Worm (Caenorhabditis elegans) whole organism, L4 larva: ENCODE data around the gene Y53F4B.9.

Experiments
- F37D6.2 ChIP-seq: sonication (generic microtip); optimal IDR thresholded peaks from 2 replicates; lab custom pipeline; 2016; ENCODE audit warnings: mild to moderate bottlenecking, missing genetic modification characterization, missing compliant biosample characterization
- F44E2.7 ChIP-seq: fragments of 200-800 bp; sonication (Bioruptor generic); IDR thresholded peaks from 2 replicates; pipeline ENCODE4 v2.1.2; 2022; ENCODE audit warnings: missing genetic modification characterization, missing compliant biosample characterization
- T20F7.1 ChIP-seq: fragments of 200-800 bp; sonication (Bioruptor generic); optimal IDR thresholded peaks from 2 replicates; lab custom pipeline; 2018; ENCODE audit warnings: mild to moderate bottlenecking, missing genetic modification characterization, missing compliant biosample characterization
- Y5F2A.4 ChIP-seq: fragments of 200-800 bp; sonication (Bioruptor generic); optimal IDR thresholded peaks from 2 replicates; lab custom pipeline; 2018; ENCODE audit warnings: mild to moderate bottlenecking, missing genetic modification characterization, missing compliant biosample characterization
- Y75B8A.6 ChIP-seq: fragments of 200-800 bp; sonication (Bioruptor generic); IDR thresholded peaks from 2 replicates; pipeline ENCODE4 v1.3.6; 2022; ENCODE audit warnings: missing genetic modification reagents, missing genetic modification characterization, missing compliant biosample characterization
- aha-1 ChIP-seq: fragments of 150-350 bp; peaks from one replicate; lab custom pipeline; 2014; ENCODE audit warnings: missing biosample characterization, missing genetic modification characterization
- aly-2 ChIP-seq: sonication (generic microtip); optimal IDR thresholded peaks from 2 replicates; lab custom pipeline; 2018; ENCODE audit warnings: missing biosample characterization, missing genetic modification characterization
- arid-1 ChIP-seq: fragments of 200-800 bp; sonication (Bioruptor generic); conservative IDR thresholded peaks from 2 replicates; pipeline ENCODE4 v1.3.6; 2022; ENCODE audit warnings: missing genetic modification reagents, missing genetic modification characterization, missing compliant biosample characterization
- ceh-20 ChIP-seq: fragments of 200-800 bp; sonication (Bioruptor generic); IDR thresholded peaks from 2 replicates; pipeline ENCODE4 v1.3.6; 2022; ENCODE audit warnings: missing genetic modification reagents, missing genetic modification characterization, missing compliant biosample characterization
- ceh-28 ChIP-seq: fragments of 150-350 bp; optimal IDR thresholded peaks from 2 replicates; lab custom pipeline; 2014; ENCODE audit warnings: missing biosample characterization, missing genetic modification reagents, missing genetic modification characterization
- ctbp-1 ChIP-seq: fragments of 200-800 bp; sonication (Bioruptor generic); IDR thresholded peaks from 2 replicates; pipeline ENCODE4 v1.3.6; 2022; ENCODE audit warnings: missing genetic modification reagents, missing genetic modification characterization, missing compliant biosample characterization
- daf-16 ChIP-seq, 3 experiments: sonication (generic microtip); optimal IDR thresholded peaks; 2 replicates each; lab custom pipeline; 2016 to 2017; ENCODE audit warnings: missing genetic modification characterization in 3 of 3, missing genetic modification reagents in 3 of 3, mild to moderate bottlenecking in 2 of 3, missing compliant biosample characterization in 2 of 3, missing biosample characterization in 1 of 3, moderate library complexity in 1 of 3
- daf-19 ChIP-seq: fragments of 200-800 bp; sonication (Bioruptor generic); conservative IDR thresholded peaks from 2 replicates; pipeline ENCODE4 v1.3.6; 2022; ENCODE audit warnings: missing genetic modification characterization, missing compliant biosample characterization
- daf-8 ChIP-seq: fragments of 200-800 bp; sonication (Bioruptor generic); IDR thresholded peaks from 2 replicates; pipeline ENCODE4 v1.3.6; 2022; ENCODE audit warnings: missing genetic modification characterization, missing compliant biosample characterization
- dmd-6 ChIP-seq: fragments of 200-800 bp; sonication (Bioruptor generic); IDR thresholded peaks from 2 replicates; pipeline ENCODE4 v1.3.6; 2022; ENCODE audit warnings: missing genetic modification reagents, missing genetic modification characterization, missing compliant biosample characterization
- dpl-1 ChIP-seq: fragments of 150-350 bp; optimal IDR thresholded peaks from 2 replicates; lab custom pipeline; 2014; ENCODE audit warnings: missing biosample characterization, missing genetic modification reagents, missing genetic modification characterization
- dve-1 ChIP-seq: sonication (generic microtip); optimal IDR thresholded peaks from 2 replicates; lab custom pipeline; 2017; ENCODE audit warnings: antibody characterized with exemption, mild to moderate bottlenecking, missing genetic modification characterization, missing compliant biosample characterization; ENCODE audit not compliant: insufficient read depth
- egl-43 ChIP-seq: fragments of 200-800 bp; sonication (Bioruptor generic); IDR thresholded peaks from 2 replicates; pipeline ENCODE4 v1.3.6; 2022; ENCODE audit warnings: missing genetic modification reagents, missing genetic modification characterization, missing compliant biosample characterization
- fkh-10 ChIP-seq: fragments of 150-350 bp; optimal IDR thresholded peaks from 2 replicates; lab custom pipeline; 2014; ENCODE audit warnings: missing biosample characterization, missing genetic modification reagents, missing genetic modification characterization
- hif-1 ChIP-seq, 2 experiments: sonication (generic microtip); optimal IDR thresholded peaks; 2 replicates each; lab custom pipeline; 2016 to 2017; ENCODE audit warnings: missing compliant biosample characterization in 2 of 2, missing genetic modification characterization in 2 of 2, missing genetic modification reagents in 2 of 2, missing genotype in 2 of 2, mild to moderate bottlenecking in 1 of 2
- hlh-11 ChIP-seq: fragments of 200-800 bp; sonication (Bioruptor generic); optimal IDR thresholded peaks from 2 replicates; lab custom pipeline; 2018; ENCODE audit warnings: mild to moderate bottlenecking, missing genetic modification characterization, missing compliant biosample characterization
- hlh-30 ChIP-seq: sonication (generic microtip); optimal IDR thresholded peaks from 2 replicates; lab custom pipeline; 2017; ENCODE audit warnings: antibody characterized with exemption, mild to moderate bottlenecking, missing genetic modification characterization, missing compliant biosample characterization; ENCODE audit not compliant: insufficient read depth
- hmg-1.1 ChIP-seq: fragments of 200-800 bp; sonication (Bioruptor generic); IDR thresholded peaks from 2 replicates; pipeline ENCODE4 v1.3.6; 2022; ENCODE audit warnings: missing genetic modification reagents, missing genetic modification characterization, missing compliant biosample characterization
- lin-38 ChIP-seq: fragments of 200-800 bp; sonication (Bioruptor generic); IDR thresholded peaks from 2 replicates; pipeline ENCODE4 v1.3.6; 2022; ENCODE audit warnings: missing genetic modification reagents, missing genetic modification characterization, missing compliant biosample characterization
- mdl-1 ChIP-seq, 2 experiments: fragments of 150-350 bp in 1 of 2; sonication (generic microtip) in 1 of 2; optimal IDR thresholded peaks; 2 replicates each; lab custom pipeline; 2014 to 2017; ENCODE audit warnings: missing biosample characterization in 2 of 2, missing genetic modification characterization in 2 of 2
- mdt-29 ChIP-seq: fragments of 200-800 bp; sonication (Bioruptor generic); IDR thresholded peaks from 2 replicates; pipeline ENCODE4 v1.3.6; 2022; ENCODE audit warnings: missing genetic modification reagents, missing genetic modification characterization, missing compliant biosample characterization
- mep-1 ChIP-seq: fragments of 150-350 bp; sonication (generic microtip); optimal IDR thresholded peaks from 3 replicates; lab custom pipeline; 2014; ENCODE audit warnings: missing biosample characterization, missing genetic modification characterization
- nhr-102 ChIP-seq: sonication (generic microtip); optimal IDR thresholded peaks from 2 replicates; lab custom pipeline; 2016; ENCODE audit warnings: mild to moderate bottlenecking, missing genetic modification characterization, moderate library complexity, missing compliant biosample characterization
- nhr-25 ChIP-seq: sonication (generic microtip); optimal IDR thresholded peaks from 2 replicates; lab custom pipeline; 2017; ENCODE audit warnings: missing genetic modification characterization, mild to moderate bottlenecking, missing compliant biosample characterization, antibody characterized with exemption, moderate library complexity, borderline replicate concordance; ENCODE audit not compliant: insufficient read depth
- nhr-41 ChIP-seq: fragments of 200-800 bp; sonication (Bioruptor generic); IDR thresholded peaks from 2 replicates; pipeline ENCODE4 v1.3.6; 2022; ENCODE audit warnings: missing genetic modification reagents, missing genetic modification characterization, missing compliant biosample characterization
- nhr-6 ChIP-seq: fragments of 150-350 bp; optimal IDR thresholded peaks from 2 replicates; lab custom pipeline; 2014; ENCODE audit warnings: missing biosample characterization, missing genetic modification characterization
- nhr-77 ChIP-seq: fragments of 150-350 bp; optimal IDR thresholded peaks from 2 replicates; lab custom pipeline; 2014; ENCODE audit warnings: missing biosample characterization, missing genetic modification characterization
- php-3 ChIP-seq: fragments of 200-800 bp; sonication (Bioruptor generic); IDR thresholded peaks from 2 replicates; pipeline ENCODE4 v1.3.6; 2022; ENCODE audit warnings: missing genetic modification reagents, missing genetic modification characterization, missing compliant biosample characterization
- rbr-2 ChIP-seq: sonication (generic microtip); optimal IDR thresholded peaks from 2 replicates; lab custom pipeline; 2016; ENCODE audit warnings: missing genotype, missing genetic modification characterization, missing compliant biosample characterization
- saeg-2 ChIP-seq: fragments of 200-800 bp; sonication (Bioruptor generic); IDR thresholded peaks from 2 replicates; pipeline ENCODE4 v1.3.6; 2022; ENCODE audit warnings: missing genetic modification reagents, missing genetic modification characterization, missing compliant biosample characterization
- set-16 ChIP-seq: fragments of 200-800 bp; sonication (Bioruptor generic); IDR thresholded peaks from 2 replicates; pipeline ENCODE4 v1.3.6; 2022; ENCODE audit warnings: missing genetic modification reagents, missing genetic modification characterization, missing compliant biosample characterization
- tra-1 ChIP-seq: fragments of 200-800 bp; sonication (Bioruptor generic); IDR thresholded peaks from 2 replicates; pipeline ENCODE4 v1.3.6; 2022; ENCODE audit warnings: missing genetic modification reagents, missing genetic modification characterization, missing compliant biosample characterization
- ztf-11 ChIP-seq: fragments of 150-350 bp; optimal IDR thresholded peaks from 2 replicates; lab custom pipeline; 2014; ENCODE audit warnings: missing biosample characterization, missing genetic modification characterization

Gene Y53F4B.9

ce11 chrII:15010366-15011235, at the start of gene Y53F4B.9, which contains the start of gene Y53F4B.11 (continued):
- TF ChIP-seq T20F7.1 (GFP tag; lab: Kevin White, UChicago), result no peak
- no peak for TF ChIP-seq rbr-2 (tag; lab: Kevin White, UChicago)
- TF ChIP-seq hlh-11, result peak; percentile 22
- TF ChIP-seq nhr-77, result peak; percentile 94
- peak; percentile 79 for TF ChIP-seq hmg-1.1 (GFP tag; lab: Robert Waterston, UW)
- TF ChIP-seq F44E2.7 (GFP tag; lab: Robert Waterston, UW), result no peak
- peak; percentile 73 for TF ChIP-seq mep-1 (tag; lab: Kevin White, UChicago)

ce11 chrII:15058282-15058681, 48.1 kb upstream of the Y53F4B.9 start, which contains the start of gene Y53F4B.17:
TSS of gene Y53F4B.17 (plus strand) at chrII:15058656.
- TF ChIP-seq set-16 (GFP tag; lab: Robert Waterston, UW) (peak; percentile 97), Y5F2A.4 (GFP tag; lab: Kevin White, UChicago) (no peak)

ce11 chrII:15043850-15044249, 33.6 kb upstream of the Y53F4B.9 start:
- TF ChIP-seq aha-1 (tag; lab: Kevin White, UChicago) (peak; percentile 64), rbr-2 (tag; lab: Kevin White, UChicago) (peak; percentile 7), hlh-30 (tag; lab: Kevin White, UChicago) (peak; percentile 15), hmg-1.1 (GFP tag; lab: Robert Waterston, UW) (peak; percentile 74; the same call in 1 of the 2 replicates), mdl-1 (tag; optimal IDR thresholded peaks at IDR 0.05; lab: Kevin White, UChicago) (peak in 1 of 2 experiments; percentile 3), mdt-29 (peak; percentile 51; the same call in 1 of the 2 replicates), set-16 (GFP tag; lab: Robert Waterston, UW) (peak; percentile 35), ceh-20 (GFP tag; lab: Robert Waterston, UW) (peak; percentile 74), dmd-6 (GFP tag; lab: Robert Waterston, UW) (peak; percentile 59), tra-1 (GFP tag; lab: Robert Waterston, UW) (peak; percentile 50; the same call in 1 of the 2 replicates), ctbp-1 (GFP tag; lab: Robert Waterston, UW) (peak; percentile 74; the same call in 1 of the 2 replicates)

- peak; percentile 53 for TF ChIP-seq hlh-30 (tag; lab: Kevin White, UChicago)
- TF ChIP-seq dmd-6 (GFP tag; lab: Robert Waterston, UW), result peak; percentile 66
- peak; percentile 75 for TF ChIP-seq ceh-20 (GFP tag; lab: Robert Waterston, UW)
- 0 out of 2 replicates have a peak, but pooled peaks have one; percentile 27 for TF ChIP-seq arid-1
- peak; percentile 70; the same call in 1 of the 2 replicates for TF ChIP-seq ctbp-1 (GFP tag; lab: Robert Waterston, UW)
- TF ChIP-seq hmg-1.1 (GFP tag; lab: Robert Waterston, UW), result peak; percentile 57; the same call in 1 of the 2 replicates
- peak; percentile 96 for TF ChIP-seq aha-1 (tag; lab: Kevin White, UChicago)
- 0 out of 2 replicates have a peak, but pooled peaks have one; percentile 22 for TF ChIP-seq php-3
- peak in 1 of 2 experiments; percentile 28 for TF ChIP-seq mdl-1 (tag; optimal IDR thresholded peaks at IDR 0.05; lab: Kevin White, UChicago)
- peak; percentile 25 for TF ChIP-seq hlh-11
- TF ChIP-seq egl-43 (GFP tag; lab: Robert Waterston, UW), result 0 out of 2 replicates have a peak, but pooled peaks have one; percentile 13
- TF ChIP-seq F37D6.2 (tag; lab: Kevin White, UChicago), result peak; percentile 49
- peak; percentile 62 for TF ChIP-seq set-16 (GFP tag; lab: Robert Waterston, UW)
Measured at ce11 chrII:15042783-15043182, 32.6 kb upstream of the Y53F4B.9 start.

ce11 chrII:15042310-15042709, 32.1 kb upstream of the Y53F4B.9 start:
- no peak for TF ChIP-seq hif-1 (tag; optimal IDR thresholded peaks at IDR 0.05; lab: Kevin White, UChicago)
- no peak for TF ChIP-seq fkh-10
- no peak for TF ChIP-seq nhr-102 (tag; lab: Kevin White, UChicago)
- TF ChIP-seq ceh-28 (tag; lab: Kevin White, UChicago), result no peak
- TF ChIP-seq daf-19 (GFP tag; lab: Robert Waterston, UW), result no peak
- TF ChIP-seq Y5F2A.4 (GFP tag; lab: Kevin White, UChicago), result no peak
- TF ChIP-seq lin-38 (GFP tag; lab: Robert Waterston, UW), result no peak
- TF ChIP-seq nhr-25, result no peak
- no peak for TF ChIP-seq dpl-1 (GFP tag; lab: Kevin White, UChicago)
- no peak for TF ChIP-seq aly-2 (tag; lab: Kevin White, UChicago)
- TF ChIP-seq dve-1 (tag; lab: Kevin White, UChicago), result no peak
- TF ChIP-seq daf-16 (GFP tag; optimal IDR thresholded peaks at IDR 0.05; lab: Kevin White, UChicago), result no peak
- no peak for TF ChIP-seq daf-16 (tag; optimal IDR thresholded peaks at IDR 0.05; lab: Kevin White, UChicago)
- no peak for TF ChIP-seq nhr-6
- no peak for TF ChIP-seq daf-8 (GFP tag; lab: Robert Waterston, UW)
- TF ChIP-seq nhr-41, result no peak
- TF ChIP-seq Y75B8A.6 (GFP tag; lab: Robert Waterston, UW), result no peak
- no peak for TF ChIP-seq ztf-11 (tag; lab: Kevin White, UChicago)
- no peak for TF ChIP-seq saeg-2
